Fruit fly (Drosophila melanogaster) whole organism, embryonic: ENCODE results near the gene chic.

ENCODE experiments used
- Antp ChIP-seq: fragments of 200-800 bp; sonication (Bioruptor generic); optimal IDR thresholded peaks from 3 replicates; lab custom pipeline; 2016; ENCODE audit warnings: missing biosample characterization, missing genetic modification characterization
- Asciz ChIP-seq: fragments of 200-800 bp; sonication (Bioruptor generic); optimal IDR thresholded peaks from 2 replicates; lab custom pipeline; 2017; ENCODE audit warnings: missing biosample characterization, mild to moderate bottlenecking, missing genetic modification characterization, missing genetic modification reagents
- CG10543 ChIP-seq: fragments of 200-800 bp; sonication (Bioruptor generic); optimal IDR thresholded peaks from 3 replicates; lab custom pipeline; 2017; ENCODE audit warnings: missing biosample characterization, mild to moderate bottlenecking, missing genetic modification characterization, moderate library complexity
- CG13287 ChIP-seq: fragments of 200-800 bp; sonication (Bioruptor generic); IDR thresholded peaks from 2 replicates; pipeline ENCODE4 v1.3.6; 2022; ENCODE audit warnings: missing biosample characterization, missing genetic modification characterization; ENCODE audit not compliant: partially characterized antibody
- CG13775 ChIP-seq: fragments of 200-800 bp; sonication (Bioruptor generic); optimal IDR thresholded peaks from 3 replicates; lab custom pipeline; 2017; ENCODE audit warnings: missing biosample characterization, mild to moderate bottlenecking, missing genetic modification characterization
- CG14050 ChIP-seq: fragments of 200-800 bp; sonication (Bioruptor generic); IDR thresholded peaks from 3 replicates; pipeline ENCODE4 v1.3.6; 2022; ENCODE audit warnings: missing biosample characterization, missing genetic modification characterization
- CG1529 ChIP-seq: fragments of 200-800 bp; sonication (Bioruptor generic); optimal IDR thresholded peaks from 3 replicates; lab custom pipeline; 2018; ENCODE audit warnings: missing biosample characterization, missing genetic modification characterization
- CG1602 ChIP-seq: fragments of 200-800 bp; sonication (Bioruptor generic); optimal IDR thresholded peaks from 3 replicates; lab custom pipeline; 2016; ENCODE audit warnings: missing biosample characterization, missing genetic modification characterization
- CG17361 ChIP-seq: fragments of 200-800 bp; sonication (Bioruptor generic); IDR thresholded peaks from 3 replicates; pipeline ENCODE4 v1.3.6; 2022; ENCODE audit warnings: missing biosample characterization, missing genetic modification characterization
- CG18476 ChIP-seq: fragments of 200-800 bp; sonication (Bioruptor generic); optimal IDR thresholded peaks from 2 replicates; lab custom pipeline; 2016; ENCODE audit warnings: missing biosample characterization, mild to moderate bottlenecking, missing genetic modification characterization
- CG3281 ChIP-seq: fragments of 200-800 bp; sonication (Bioruptor generic); optimal IDR thresholded peaks from 3 replicates; lab custom pipeline; 2017; ENCODE audit warnings: missing biosample characterization, mild to moderate bottlenecking, missing genetic modification characterization
- CG3838 ChIP-seq: fragments of 200-800 bp; sonication (Bioruptor generic); optimal IDR thresholded peaks from 3 replicates; lab custom pipeline; 2016; ENCODE audit warnings: missing biosample characterization, missing genetic modification characterization
- CG4424 ChIP-seq: fragments of 200-800 bp; sonication (Bioruptor generic); optimal IDR thresholded peaks from 3 replicates; lab custom pipeline; 2016; ENCODE audit warnings: missing biosample characterization, missing genetic modification characterization
- Camta ChIP-seq: fragments of 200-800 bp; sonication (Bioruptor generic); optimal IDR thresholded peaks from 2 replicates; lab custom pipeline; 2016; ENCODE audit warnings: missing biosample characterization, missing genetic modification characterization
- CkIIα-i1 ChIP-seq: fragments of 200-800 bp; sonication (Bioruptor generic); IDR thresholded peaks from 2 replicates; pipeline ENCODE4 v1.3.6; 2022; ENCODE audit warnings: missing biosample characterization, missing genetic modification characterization
- Dek ChIP-seq: fragments of 200-800 bp; sonication (Bioruptor generic); optimal IDR thresholded peaks from 3 replicates; lab custom pipeline; 2019; ENCODE audit warnings: missing biosample characterization, mild to moderate bottlenecking, missing genetic modification characterization, moderate library complexity
- Dip2 ChIP-seq: fragments of 200-800 bp; sonication (Bioruptor generic); IDR thresholded peaks from 2 replicates; pipeline ENCODE4 v1.3.6; 2022; ENCODE audit warnings: missing biosample characterization, missing genetic modification characterization
- E2f2 ChIP-seq: fragments of 200-800 bp; sonication (Bioruptor generic); IDR thresholded peaks from 2 replicates; pipeline ENCODE4 v1.3.6; 2022; ENCODE audit warnings: missing biosample characterization, missing genetic modification characterization
- Ets65A ChIP-seq: fragments of 200-800 bp; sonication (Bioruptor generic); peaks from one replicate; lab custom pipeline; 2016; ENCODE audit warnings: missing biosample characterization, missing genetic modification characterization
- GATAe ChIP-seq: fragments of 200-800 bp; sonication (Bioruptor generic); conservative IDR thresholded peaks from 2 replicates; pipeline ENCODE4 v1.3.6; 2022; ENCODE audit warnings: missing biosample characterization, missing genetic modification characterization
- HmgD ChIP-seq: fragments of 200-800 bp; sonication (Bioruptor generic); optimal IDR thresholded peaks from 3 replicates; lab custom pipeline; 2016; ENCODE audit warnings: missing biosample characterization, missing genetic modification characterization
- Hr3 ChIP-seq: fragments of 200-800 bp; sonication (Bioruptor generic); optimal IDR thresholded peaks from 3 replicates; lab custom pipeline; 2016; ENCODE audit warnings: missing biosample characterization, missing genetic modification characterization
- Max ChIP-seq: fragments of 200-800 bp; sonication (Bioruptor generic); optimal IDR thresholded peaks from 2 replicates; lab custom pipeline; 2016; ENCODE audit warnings: missing biosample characterization, mild to moderate bottlenecking, missing genetic modification characterization
- NC2β ChIP-seq: fragments of 200-800 bp; sonication (Bioruptor generic); optimal IDR thresholded peaks from 2 replicates; lab custom pipeline; 2016; ENCODE audit warnings: missing biosample characterization, missing genetic modification characterization
- NK7.1 ChIP-seq: fragments of 200-800 bp; sonication (Bioruptor generic); optimal IDR thresholded peaks from 3 replicates; lab custom pipeline; 2016; ENCODE audit warnings: missing biosample characterization, missing genetic modification characterization
- Nf-YC ChIP-seq: fragments of 200-800 bp; optimal IDR thresholded peaks from 3 replicates; lab custom pipeline; 2019; ENCODE audit warnings: missing biosample characterization, mild to moderate bottlenecking, missing genetic modification characterization, moderate library complexity
- Ravus ChIP-seq: fragments of 200-800 bp; sonication (Bioruptor generic); IDR thresholded peaks from 2 replicates; pipeline ENCODE4 v1.3.6; 2022; ENCODE audit warnings: missing biosample characterization, missing genetic modification characterization
- Sox102F ChIP-seq: fragments of 200-800 bp; sonication (Bioruptor generic); optimal IDR thresholded peaks from 2 replicates; lab custom pipeline; 2018; ENCODE audit warnings: missing biosample characterization, mild to moderate bottlenecking, missing genetic modification characterization, moderate library complexity
- Spps ChIP-seq: fragments of 200-800 bp; sonication (Bioruptor generic); optimal IDR thresholded peaks from 2 replicates; lab custom pipeline; 2018; ENCODE audit warnings: missing biosample characterization, mild to moderate bottlenecking, missing genetic modification characterization
- Ssrp ChIP-seq: fragments of 200-800 bp; sonication (Bioruptor generic); optimal IDR thresholded peaks from 2 replicates; lab custom pipeline; 2018; ENCODE audit warnings: missing biosample characterization, mild to moderate bottlenecking, missing genetic modification characterization, moderate library complexity
- Vsx1 ChIP-seq: fragments of 200-800 bp; sonication (Bioruptor generic); optimal IDR thresholded peaks from 2 replicates; lab custom pipeline; 2017; ENCODE audit warnings: missing biosample characterization, mild to moderate bottlenecking, missing genetic modification characterization, missing genetic modification reagents
- Xrp1 ChIP-seq: fragments of 200-800 bp; sonication (Bioruptor generic); IDR thresholded peaks from 2 replicates; pipeline ENCODE4 v1.3.6; 2022; ENCODE audit warnings: missing biosample characterization, missing genetic modification characterization
- bowl ChIP-seq: fragments of 200-800 bp; sonication (Bioruptor generic); IDR thresholded peaks from 2 replicates; pipeline ENCODE4 v1.3.6; 2022; ENCODE audit warnings: missing biosample characterization, missing genetic modification characterization
- caup ChIP-seq: fragments of 200-800 bp; sonication (Bioruptor generic); optimal IDR thresholded peaks from 3 replicates; lab custom pipeline; 2017; ENCODE audit warnings: missing biosample characterization, mild to moderate bottlenecking, missing genetic modification characterization, moderate library complexity; ENCODE audit not compliant: severe bottlenecking
- crol ChIP-seq: fragments of 200-800 bp; sonication (Bioruptor generic); IDR thresholded peaks from 2 replicates; pipeline ENCODE4 v1.3.6; 2022; ENCODE audit warnings: missing biosample characterization, missing genetic modification characterization
- dan ChIP-seq: fragments of 200-800 bp; sonication (Bioruptor generic); IDR thresholded peaks from 2 replicates; pipeline ENCODE4 v1.3.6; 2022; ENCODE audit warnings: missing biosample characterization, missing genetic modification characterization
- danr ChIP-seq: fragments of 200-800 bp; sonication (Bioruptor generic); IDR thresholded peaks from 2 replicates; pipeline ENCODE4 v1.3.6; 2022; ENCODE audit warnings: missing biosample characterization, missing genetic modification characterization
- en ChIP-seq: fragments of 200-800 bp; sonication (Bioruptor generic); optimal IDR thresholded peaks from 2 replicates; lab custom pipeline; 2016; ENCODE audit warnings: missing biosample characterization, missing genetic modification characterization
- exex ChIP-seq: fragments of 200-800 bp; sonication (Bioruptor generic); optimal IDR thresholded peaks from 4 replicates; lab custom pipeline; 2018; ENCODE audit warnings: missing biosample characterization, mild to moderate bottlenecking, missing genetic modification characterization, moderate library complexity
- gfzf ChIP-seq: fragments of 200-800 bp; sonication (Bioruptor generic); optimal IDR thresholded peaks from 2 replicates; lab custom pipeline; 2016; ENCODE audit warnings: missing biosample characterization, mild to moderate bottlenecking, missing genetic modification characterization, moderate library complexity
- grn ChIP-seq: fragments of 200-800 bp; sonication (Bioruptor generic); optimal IDR thresholded peaks from 3 replicates; lab custom pipeline; 2017; ENCODE audit warnings: missing biosample characterization, missing genetic modification characterization
- gt ChIP-seq: fragments of 200-800 bp; sonication (Bioruptor generic); IDR thresholded peaks from 2 replicates; pipeline ENCODE4 v1.3.6; 2022; ENCODE audit warnings: missing biosample characterization, missing genetic modification characterization
- her ChIP-seq: fragments of 200-800 bp; sonication (Bioruptor generic); optimal IDR thresholded peaks from 2 replicates; lab custom pipeline; 2016; ENCODE audit warnings: missing biosample characterization, missing genetic modification characterization
- hkb ChIP-seq, 2 experiments: fragments of 200-800 bp in 1 of 2; fragments of >200 bp in 1 of 2; sonication (Bioruptor generic) in 1 of 2; IDR thresholded peaks in 1 of 2; optimal IDR thresholded peaks in 1 of 2; 2 replicates each; pipeline versions ENCODE4 v1.3.6 to Lab custom; 2017 to 2022; ENCODE audit warnings: missing biosample characterization in 1 of 2, missing genetic modification characterization in 1 of 2
- kni ChIP-seq: fragments of 200-800 bp; sonication (Bioruptor generic); optimal IDR thresholded peaks from 3 replicates; lab custom pipeline; 2017; ENCODE audit warnings: mild to moderate bottlenecking, missing biosample characterization, missing genetic modification reagents, missing genetic modification characterization
- luna ChIP-seq: fragments of 200-800 bp; sonication (Bioruptor generic); optimal IDR thresholded peaks from 2 replicates; lab custom pipeline; 2016; ENCODE audit warnings: missing biosample characterization, missing genetic modification characterization
- pho ChIP-seq: fragments of 200-800 bp; sonication (Bioruptor generic); optimal IDR thresholded peaks from 2 replicates; lab custom pipeline; 2016; ENCODE audit warnings: missing biosample characterization, missing genetic modification characterization
- repo ChIP-seq: fragments of 200-800 bp; sonication (Bioruptor generic); optimal IDR thresholded peaks from 2 replicates; lab custom pipeline; 2016; ENCODE audit warnings: missing biosample characterization, missing genetic modification characterization
- ro ChIP-seq: fragments of 200-800 bp; sonication (Bioruptor generic); IDR thresholded peaks from 2 replicates; pipeline ENCODE4 v1.3.6; 2022; ENCODE audit warnings: missing biosample characterization, missing genetic modification characterization
- slou ChIP-seq: fragments of 200-800 bp; sonication (Bioruptor generic); optimal IDR thresholded peaks from 3 replicates; lab custom pipeline; 2016; ENCODE audit warnings: missing biosample characterization, missing genetic modification characterization
- unc-4 ChIP-seq: fragments of 200-800 bp; sonication (Bioruptor generic); IDR thresholded peaks from 2 replicates; pipeline ENCODE4 v1.3.6; 2022; ENCODE audit warnings: missing biosample characterization, missing genetic modification characterization; ENCODE audit not compliant: partially characterized antibody
- vvl ChIP-seq: fragments of 200-800 bp; sonication (Bioruptor generic); IDR thresholded peaks from 2 replicates; pipeline ENCODE4 v1.3.6; 2022; ENCODE audit warnings: missing biosample characterization, missing genetic modification characterization

Gene chic

dm6 chr2L:5972005-5972404 is 8.8 kb downstream of the chic start (continued):
- TF ChIP-seq slou (GFP tag; lab: Kevin White, UChicago) (no peak), CG10543 (GFP tag; lab: Kevin White, UChicago) (no peak), CG1529 (no peak), kni (GFP tag; lab: Kevin White, UChicago) (no peak), crol (GFP tag; lab: Robert Waterston, UW) (no peak), vvl (GFP tag; lab: Robert Waterston, UW) (peak; percentile 42; the same call in 1 of the 2 replicates), Dip2 (GFP tag; lab: Robert Waterston, UW) (no peak), her (GFP tag; lab: Kevin White, UChicago) (no peak), gt (no peak), Ravus (GFP tag; lab: Robert Waterston, UW) (no peak), CG14050 (GFP tag; lab: Robert Waterston, UW) (no peak), hkb (optimal IDR thresholded peaks at IDR 0.05; lab: Kevin White, UChicago) (no peak), hkb (GFP tag; IDR thresholded peaks at IDR 0.05; lab: Robert Waterston, UW) (peak; percentile 34; the same call in 1 of the 2 replicates), danr (GFP tag; lab: Robert Waterston, UW) (peak; percentile 22; the same call in 1 of the 2 replicates), CkIIα-i1 (GFP tag; lab: Robert Waterston, UW) (no peak), caup (peak; percentile 21), grn (GFP tag; lab: Kevin White, UChicago) (no peak), pho (GFP tag; lab: Kevin White, UChicago) (no peak), Vsx1 (GFP tag; lab: Kevin White, UChicago) (no peak), CG18476 (GFP tag; lab: Kevin White, UChicago) (peak; percentile 12), CG3281 (peak; percentile 4), Hr3 (GFP tag; lab: Kevin White, UChicago) (no peak), ro (no peak), GATAe (GFP tag; lab: Robert Waterston, UW) (no peak; the same call in 1 of the 2 replicates), Camta (GFP tag; lab: Kevin White, UChicago) (no peak), CG4424 (GFP tag; lab: Kevin White, UChicago) (no peak), Spps (tag; lab: Kevin White, UChicago) (no peak), Asciz (GFP tag; lab: Kevin White, UChicago) (no peak), E2f2 (GFP tag; lab: Robert Waterston, UW) (peak; percentile 36; the same call in 1 of the 2 replicates), Max (GFP tag; lab: Kevin White, UChicago) (no peak), bowl (no peak), Antp (GFP tag; lab: Kevin White, UChicago) (no peak), Ets65A (GFP tag; lab: Kevin White, UChicago) (no peak), Nf-YC (tag; lab: Kevin White, UChicago) (no peak), Dek (tag; lab: Kevin White, UChicago) (peak; percentile 12), unc-4 (GFP tag; lab: Robert Waterston, UW) (no peak), CG1602 (GFP tag; lab: Kevin White, UChicago) (no peak), gfzf (GFP tag; lab: Kevin White, UChicago) (no peak), repo (no peak), NC2β (GFP tag; lab: Kevin White, UChicago) (no peak), luna (GFP tag; lab: Kevin White, UChicago) (no peak), exex (tag; lab: Kevin White, UChicago) (no peak), en (no peak), Sox102F (GFP tag; lab: Kevin White, UChicago) (peak; percentile 66), CG3838 (no peak), NK7.1 (GFP tag; lab: Kevin White, UChicago) (no peak), CG13287 (GFP tag; lab: Robert Waterston, UW) (no peak), CG13775 (peak; percentile 21), Ssrp (tag; lab: Kevin White, UChicago) (peak; percentile 2), dan (GFP tag; lab: Robert Waterston, UW) (no peak), HmgD (GFP tag; lab: Kevin White, UChicago) (no peak), CG17361 (GFP tag; lab: Robert Waterston, UW) (0 out of 3 replicates have a peak, but pooled peaks have one; percentile 41), Xrp1 (GFP tag; lab: Robert Waterston, UW) (0 out of 2 replicates have a peak, but pooled peaks have one; percentile 43)
